Worm (Caenorhabditis elegans): ENCODE measurements around the gene D2007.2.

D2007.2 gene

DNA sequence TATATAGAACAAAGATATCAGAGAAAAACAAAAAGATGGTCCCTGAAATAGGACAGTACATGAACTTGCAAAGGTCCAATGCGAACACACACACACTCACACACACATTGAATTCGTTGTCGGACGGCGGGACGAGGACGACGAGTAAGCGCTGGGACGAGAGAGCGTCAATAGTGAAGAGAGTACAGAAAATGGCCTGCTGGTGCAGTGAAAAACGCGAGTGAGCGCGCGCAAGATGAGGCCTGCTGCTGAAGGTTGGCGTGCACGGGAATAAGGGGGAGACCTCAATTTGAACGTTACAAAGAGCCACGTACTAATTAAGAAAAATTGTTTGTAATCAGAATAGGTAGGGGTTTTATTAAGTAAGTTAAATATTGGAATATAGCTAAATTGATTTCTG is 21.8 kb upstream of the D2007.2 start:
- TF ChIP-seq nhr-12 (tag; optimal IDR thresholded peaks at IDR 0.05) (no peak), egl-27 (tag; optimal IDR thresholded peaks at IDR 0.05) (no peak), fos-1 (tag; optimal IDR thresholded peaks at IDR 0.05) (no peak), snpc-4 (tag; optimal IDR thresholded peaks at IDR 0.05) (no peak), lin-39 (tag; optimal IDR thresholded peaks at IDR 0.05) (peak; percentile 76), egl-5 (tag; optimal IDR thresholded peaks at IDR 0.05) (no peak), mdl-1 (tag; optimal IDR thresholded peaks at IDR 0.05) (no peak), skn-1 (tag; optimal IDR thresholded peaks at IDR 0.05) (no peak), nhr-25 (tag; optimal IDR thresholded peaks at IDR 0.05) (no peak), nfya-1 (tag; optimal IDR thresholded peaks at IDR 0.05; ENCODE audit: insufficient read depth) (peak; percentile 55), nhr-28 (tag; optimal IDR thresholded peaks at IDR 0.05) (no peak), nhr-23 (tag; optimal IDR thresholded peaks at IDR 0.05) (no peak), ama-1 (optimal IDR thresholded peaks at IDR 0.05) (no peak), ZK546.5 (tag; optimal IDR thresholded peaks at IDR 0.05) (no peak), pha-4 (tag; optimal IDR thresholded peaks at IDR 0.05) (peak; percentile 38), hmg-11 (tag; optimal IDR thresholded peaks at IDR 0.05) (peak; percentile 87), jun-1 (tag; optimal IDR thresholded peaks at IDR 0.05) (no peak), zag-1 (tag; optimal IDR thresholded peaks at IDR 0.05) (no peak), elt-1 (tag; optimal IDR thresholded peaks at IDR 0.05) (no peak), eor-1 (tag; optimal IDR thresholded peaks at IDR 0.05) (no peak), ceh-9 (tag; optimal IDR thresholded peaks at IDR 0.05) (no peak), R02D3.7 (tag; optimal IDR thresholded peaks at IDR 0.05) (no peak), daf-12 (tag; optimal IDR thresholded peaks at IDR 0.05) (no peak), ztf-11 (tag; optimal IDR thresholded peaks at IDR 0.05) (no peak), mml-1 (tag; optimal IDR thresholded peaks at IDR 0.05) (no peak)

DNA sequence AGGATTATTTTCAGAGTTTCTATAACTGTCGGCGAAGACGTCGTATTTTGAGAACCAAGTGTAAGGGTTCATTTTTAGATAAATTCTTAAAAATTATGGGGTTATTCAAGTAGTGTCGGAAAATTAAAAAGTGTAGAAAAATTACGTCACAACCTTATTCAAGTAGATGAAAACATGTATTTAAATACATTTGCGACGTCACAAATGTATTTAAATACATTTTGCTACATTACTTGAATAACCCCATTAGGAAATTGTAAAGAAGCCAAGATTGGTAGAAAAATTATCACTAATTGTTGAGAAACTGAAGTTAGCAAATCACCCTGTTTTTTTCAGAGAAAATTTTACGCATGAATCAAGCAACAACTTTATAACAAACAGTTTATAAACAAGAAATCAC is 19.6 kb upstream of the D2007.2 start:
- no peak for TF ChIP-seq hmg-11 (tag; optimal IDR thresholded peaks at IDR 0.05)
- TF ChIP-seq fkh-2 (tag; optimal IDR thresholded peaks at IDR 0.05) = no peak
- TF ChIP-seq unc-62 (GFP tag; optimal IDR thresholded peaks at IDR 0.05) = no peak
- TF ChIP-seq daf-12 (tag; optimal IDR thresholded peaks at IDR 0.05) = no peak
- TF ChIP-seq snpc-4 (tag; optimal IDR thresholded peaks at IDR 0.05) = no peak
- no peak for TF ChIP-seq nhr-12 (tag; optimal IDR thresholded peaks at IDR 0.05)
- no peak for TF ChIP-seq nhr-23 (tag; optimal IDR thresholded peaks at IDR 0.05)
- no peak for TF ChIP-seq nhr-77 (tag; optimal IDR thresholded peaks at IDR 0.05)
- TF ChIP-seq pha-4 (tag; optimal IDR thresholded peaks at IDR 0.05) = no peak
- no peak for TF ChIP-seq ceh-28 (tag; optimal IDR thresholded peaks at IDR 0.05)
- TF ChIP-seq zag-1 (tag; optimal IDR thresholded peaks at IDR 0.05) = no peak
- no peak for TF ChIP-seq aly-2 (tag; optimal IDR thresholded peaks at IDR 0.05)

DNA sequence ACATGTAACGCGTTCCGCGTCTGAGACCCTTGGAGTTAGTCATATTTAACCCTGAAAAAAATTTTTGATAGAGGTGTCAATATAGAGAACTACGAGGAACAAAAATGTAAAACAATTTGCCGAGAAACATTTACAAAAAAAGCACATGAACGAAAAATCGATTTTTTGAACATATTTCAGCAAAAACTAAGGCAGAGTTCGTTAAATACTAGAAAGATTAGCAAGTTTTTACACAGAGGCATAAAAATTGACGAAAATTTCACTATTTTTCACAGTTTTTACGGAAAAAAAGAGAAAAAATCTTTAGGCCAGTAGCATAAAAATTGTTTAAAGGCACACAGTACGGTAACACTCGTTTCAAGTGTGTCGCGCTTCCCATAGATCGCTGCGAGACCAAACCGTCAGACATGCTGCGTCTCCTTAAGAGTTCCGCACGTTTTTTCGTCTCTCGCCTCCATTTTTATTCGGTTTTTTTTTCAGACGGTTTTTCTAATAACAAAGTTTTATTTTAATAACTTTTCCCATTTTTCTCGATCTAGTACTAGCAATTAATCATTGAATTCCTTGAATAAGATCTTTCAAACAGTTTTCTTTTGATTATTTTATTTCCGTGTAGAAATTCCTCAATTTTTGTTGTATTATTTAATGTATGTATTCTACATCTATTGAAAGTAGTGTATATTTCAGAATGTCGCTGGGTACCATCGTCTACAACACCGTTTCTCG is 18.4 kb upstream of the D2007.2 start, which contains the start of the genes rpl-21 and C14B9.10:
Gene rpl-21, minus strand, starts transcription at position 51 of the 726 bp plus-strand sequence.
Gene C14B9.10, plus strand, starts transcription at position 676 of the 726 bp plus-strand sequence.
- TF ChIP-seq fkh-2 (tag; optimal IDR thresholded peaks at IDR 0.05) = no peak
- peak; percentile 45 for TF ChIP-seq elt-2 (tag; optimal IDR thresholded peaks at IDR 0.05)
- TF ChIP-seq hmg-11 (tag; optimal IDR thresholded peaks at IDR 0.05) = peak; percentile 90
- TF ChIP-seq pqm-1 (tag; optimal IDR thresholded peaks at IDR 0.05) = peak; percentile 59
- TF ChIP-seq nhr-67 (tag; optimal IDR thresholded peaks at IDR 0.05) = no peak
- TF ChIP-seq lin-39 (tag; optimal IDR thresholded peaks at IDR 0.05) = peak; percentile 90
- peak; percentile 11 for TF ChIP-seq tbx-2 (tag; optimal IDR thresholded peaks at IDR 0.05)
- no peak for TF ChIP-seq aly-2 (tag; optimal IDR thresholded peaks at IDR 0.05)
- TF ChIP-seq pha-4 (tag; optimal IDR thresholded peaks at IDR 0.05) = peak; percentile 95
- TF ChIP-seq unc-62 (GFP tag; optimal IDR thresholded peaks at IDR 0.05) = peak; percentile 11
- TF ChIP-seq mml-1 (tag; optimal IDR thresholded peaks at IDR 0.05) = no peak
- no peak for TF ChIP-seq ztf-4 (tag; optimal IDR thresholded peaks at IDR 0.05)
- TF ChIP-seq elt-1 (tag; optimal IDR thresholded peaks at IDR 0.05) = no peak
- peak; percentile 81 for TF ChIP-seq egl-5 (tag; optimal IDR thresholded peaks at IDR 0.05)
- no peak for TF ChIP-seq nhr-237 (tag; optimal IDR thresholded peaks at IDR 0.05)
- peak; percentile 85 for TF ChIP-seq nhr-23 (tag; optimal IDR thresholded peaks at IDR 0.05)
- TF ChIP-seq nhr-76 (tag; optimal IDR thresholded peaks at IDR 0.05) = no peak
- no peak for TF ChIP-seq zag-1 (tag; optimal IDR thresholded peaks at IDR 0.05)
- TF ChIP-seq nhr-25 (tag; optimal IDR thresholded peaks at IDR 0.05) = peak; percentile 83
- TF ChIP-seq ceh-82 (tag; optimal IDR thresholded peaks at IDR 0.05) = peak; percentile 20
- peak; percentile 74 for TF ChIP-seq nhr-43 (tag; optimal IDR thresholded peaks at IDR 0.05; ENCODE audit: poor library complexity, severe bottlenecking)
- TF ChIP-seq ZK546.5 (tag; optimal IDR thresholded peaks at IDR 0.05) = peak; percentile 0
- no peak for TF ChIP-seq nhr-12 (tag; optimal IDR thresholded peaks at IDR 0.05)
- no peak for TF ChIP-seq elt-3 (tag; optimal IDR thresholded peaks at IDR 0.05)
- TF ChIP-seq mdl-1 (tag; optimal IDR thresholded peaks at IDR 0.05) = no peak
- TF ChIP-seq eor-1 (tag; optimal IDR thresholded peaks at IDR 0.05) = no peak
- TF ChIP-seq daf-12 (tag; optimal IDR thresholded peaks at IDR 0.05) = no peak
- peak; percentile 82 for TF ChIP-seq R02D3.7 (tag; optimal IDR thresholded peaks at IDR 0.05)
- TF ChIP-seq lsy-12 (tag; optimal IDR thresholded peaks at IDR 0.05) = peak; percentile 63
- TF ChIP-seq fkh-10 (GFP tag; optimal IDR thresholded peaks at IDR 0.05) = no peak
- TF ChIP-seq ceh-16 (tag; optimal IDR thresholded peaks at IDR 0.05) = peak; percentile 11
- no peak for TF ChIP-seq sea-2 (GFP tag; optimal IDR thresholded peaks at IDR 0.05)
- peak; percentile 57 for TF ChIP-seq ceh-28 (tag; optimal IDR thresholded peaks at IDR 0.05)
- TF ChIP-seq ztf-11 (tag; optimal IDR thresholded peaks at IDR 0.05) = no peak
- TF ChIP-seq nhr-77 (tag; optimal IDR thresholded peaks at IDR 0.05) = no peak
- peak; percentile 53 for TF ChIP-seq ama-1 (optimal IDR thresholded peaks at IDR 0.05)
- no peak for TF ChIP-seq unc-39 (tag; optimal IDR thresholded peaks at IDR 0.05)
- TF ChIP-seq fos-1 (tag; optimal IDR thresholded peaks at IDR 0.05) = no peak
- no peak for TF ChIP-seq egl-27 (tag; optimal IDR thresholded peaks at IDR 0.05)

All from whole organism, L3 larva.